Fruit fly (Drosophila melanogaster): ENCODE results near the gene Pgk.

Pgk gene

dm6 chr2L:2727812-2728211 lies 25.1 kb downstream of the Pgk start:
- TF ChIP-seq CG32121 (GFP tag; IDR thresholded peaks at IDR 0.05) (no peak), CG12605 (GFP tag; IDR thresholded peaks at IDR 0.05) (peak; percentile 43; the same call in 1 of the 2 replicates), CG15710 (tag; optimal IDR thresholded peaks at IDR 0.05) (peak; percentile 8), CG13204 (GFP tag; optimal IDR thresholded peaks at IDR 0.05) (peak; percentile 27)

dm6 chr2L:2727364-2727763 lies 25.5 kb downstream of the Pgk start:
- TF ChIP-seq CG34367 (tag; optimal IDR thresholded peaks at IDR 0.05) (no peak), fd96Ca (GFP tag; IDR thresholded peaks at IDR 0.05) (no peak), CG32121 (GFP tag; IDR thresholded peaks at IDR 0.05) (no peak), Snoo (tag; optimal IDR thresholded peaks at IDR 0.05) (no peak), CG14655 (GFP tag; optimal IDR thresholded peaks at IDR 0.05) (no peak), CG10348 (GFP tag; IDR thresholded peaks at IDR 0.05) (no peak), Pif1A (GFP tag; optimal IDR thresholded peaks at IDR 0.05) (no peak), EcR (GFP tag; optimal IDR thresholded peaks at IDR 0.05) (no peak), CG9948 (tag; optimal IDR thresholded peaks at IDR 0.05) (no peak), CG8159 (tag; optimal IDR thresholded peaks at IDR 0.05) (no peak), CG8301 (tag; optimal IDR thresholded peaks at IDR 0.05) (no peak), Pif1B (GFP tag; optimal IDR thresholded peaks at IDR 0.05) (no peak), gl (tag; optimal IDR thresholded peaks at IDR 0.05) (no peak)

dm6 chr2L:2725374-2725773 lies 27.5 kb downstream of the Pgk start, which contains the start of gene CG31689:
CG31689 (plus strand) TSS chr2L:2725674.
- TF ChIP-seq CG13204 (GFP tag; optimal IDR thresholded peaks at IDR 0.05) = no peak
- TF ChIP-seq CG8301 (tag; optimal IDR thresholded peaks at IDR 0.05) = no peak
- no peak for TF ChIP-seq CG17806 (tag; optimal IDR thresholded peaks at IDR 0.05)
- no peak for TF ChIP-seq D1 (tag; optimal IDR thresholded peaks at IDR 0.05)
- no peak for TF ChIP-seq CG15710 (tag; optimal IDR thresholded peaks at IDR 0.05)
- TF ChIP-seq CG32121 (GFP tag; IDR thresholded peaks at IDR 0.05) = no peak
- TF ChIP-seq Pif1B (GFP tag; optimal IDR thresholded peaks at IDR 0.05) = no peak
- no peak for TF ChIP-seq rn (GFP tag; IDR thresholded peaks at IDR 0.05)
- no peak for TF ChIP-seq CG12605 (GFP tag; IDR thresholded peaks at IDR 0.05)
- TF ChIP-seq Ets98B (GFP tag; IDR thresholded peaks at IDR 0.05) = no peak
- TF ChIP-seq gl (tag; optimal IDR thresholded peaks at IDR 0.05) = no peak
- TF ChIP-seq fd96Ca (GFP tag; IDR thresholded peaks at IDR 0.05) = no peak
- TF ChIP-seq CG34367 (tag; optimal IDR thresholded peaks at IDR 0.05) = no peak
- TF ChIP-seq CG10348 (GFP tag; IDR thresholded peaks at IDR 0.05) = no peak
- TF ChIP-seq CG14655 (GFP tag; optimal IDR thresholded peaks at IDR 0.05) = no peak
- TF ChIP-seq CG4496 (GFP tag; IDR thresholded peaks at IDR 0.05) = no peak
- no peak for TF ChIP-seq Snoo (tag; optimal IDR thresholded peaks at IDR 0.05)

dm6 chr2L:2724459-2724858 lies 28.4 kb downstream of the Pgk start:
- TF ChIP-seq CG10348 (GFP tag; IDR thresholded peaks at IDR 0.05) (no peak), CG12605 (GFP tag; IDR thresholded peaks at IDR 0.05) (no peak)

dm6 chr2L:2723100-2723499 lies 29.8 kb downstream of the Pgk start:
- TF ChIP-seq CG4496 (GFP tag; IDR thresholded peaks at IDR 0.05) (peak; percentile 28; the same call in 1 of the 3 replicates), Pif1B (GFP tag; optimal IDR thresholded peaks at IDR 0.05) (no peak)

dm6 chr2L:2721317-2721716 lies 31.6 kb downstream of the Pgk start:
- TF ChIP-seq CG14655 (GFP tag; optimal IDR thresholded peaks at IDR 0.05) (peak; percentile 15), Pif1B (GFP tag; optimal IDR thresholded peaks at IDR 0.05) (no peak), Snoo (tag; optimal IDR thresholded peaks at IDR 0.05) (no peak), CG10348 (GFP tag; IDR thresholded peaks at IDR 0.05) (no peak), CG9948 (tag; optimal IDR thresholded peaks at IDR 0.05) (no peak), CG34367 (tag; optimal IDR thresholded peaks at IDR 0.05) (no peak), CG15710 (tag; optimal IDR thresholded peaks at IDR 0.05) (peak; percentile 17), CG8159 (tag; optimal IDR thresholded peaks at IDR 0.05) (peak; percentile 28)

- TF ChIP-seq CG4496 (GFP tag; IDR thresholded peaks at IDR 0.05) (no peak), CG15710 (tag; optimal IDR thresholded peaks at IDR 0.05) (peak; percentile 21), gl (tag; optimal IDR thresholded peaks at IDR 0.05) (no peak), CG8159 (tag; optimal IDR thresholded peaks at IDR 0.05) (peak; percentile 8), CG17806 (tag; optimal IDR thresholded peaks at IDR 0.05) (no peak), CG34367 (tag; optimal IDR thresholded peaks at IDR 0.05) (no peak), Pif1A (GFP tag; optimal IDR thresholded peaks at IDR 0.05) (peak; percentile 6), rn (GFP tag; IDR thresholded peaks at IDR 0.05) (no peak), fd96Ca (GFP tag; IDR thresholded peaks at IDR 0.05) (no peak)
Measured at dm6 chr2L:2720368-2720767, 32.5 kb downstream of the Pgk start.
